Fruit fly (Drosophila melanogaster): ENCODE measurements around the gene Pcyt1.

DNA sequence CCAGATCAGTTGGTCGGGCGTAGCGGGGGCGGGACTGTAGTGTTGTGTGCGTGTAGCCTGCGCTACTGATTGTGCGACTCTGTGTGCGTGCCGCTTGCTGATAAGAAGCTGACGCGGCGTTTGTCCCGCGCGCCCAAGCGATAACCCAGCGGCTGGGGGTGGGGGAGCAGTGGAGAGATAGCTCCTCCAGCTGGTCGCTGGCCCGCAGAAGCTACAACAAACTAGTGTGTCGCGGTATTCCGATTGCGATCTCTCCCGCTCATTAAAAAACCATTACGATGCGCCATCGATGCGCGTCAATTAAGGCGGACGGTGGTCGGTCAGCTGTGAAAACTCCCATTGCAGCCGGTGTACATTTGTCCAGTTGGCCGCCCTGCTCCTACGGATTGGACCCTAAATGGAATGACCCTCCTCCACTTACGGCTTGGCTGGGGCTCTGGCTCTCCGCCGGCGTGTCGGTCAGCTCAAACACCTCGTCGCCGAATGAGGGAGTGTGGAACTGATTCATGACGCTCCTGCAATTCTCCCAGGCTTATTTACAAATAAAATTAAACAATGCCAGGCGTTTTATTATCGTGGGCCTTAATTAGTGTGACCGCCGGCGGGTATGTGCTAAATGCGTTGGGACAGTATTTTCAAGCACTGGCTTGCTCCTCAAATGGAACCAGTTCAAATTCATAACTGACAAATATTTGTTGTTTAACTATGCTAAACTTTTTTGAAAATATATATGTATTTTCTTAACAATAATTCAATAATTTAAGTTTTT lies 56.4 kb downstream of the Pcyt1 start, which contains the start of gene CG12104:
- TF ChIP-seq Crg-1 (GFP tag; optimal IDR thresholded peaks at IDR 0.05): no peak
- no peak for TF ChIP-seq CG11617 (GFP tag; optimal IDR thresholded peaks at IDR 0.05)
- no peak for TF ChIP-seq CG5204 (GFP tag; optimal IDR thresholded peaks at IDR 0.05)
- no peak for TF ChIP-seq kay (GFP tag; ENCODE audit: borderline replicate concordance)
- no peak for TF ChIP-seq cnc (optimal IDR thresholded peaks at IDR 0.05)
- peak; percentile 10 for TF ChIP-seq CG7101 (tag; optimal IDR thresholded peaks at IDR 0.05)
- TF ChIP-seq bab1 (GFP tag; optimal IDR thresholded peaks at IDR 0.05): peak; percentile 51
- peak; percentile 20 for TF ChIP-seq CG12768 (GFP tag; optimal IDR thresholded peaks at IDR 0.05)
- no peak for TF ChIP-seq CG1620 (GFP tag; optimal IDR thresholded peaks at IDR 0.05)
